Worm (Caenorhabditis elegans): ENCODE results near the gene elf-1.

elf-1 gene

DNA sequence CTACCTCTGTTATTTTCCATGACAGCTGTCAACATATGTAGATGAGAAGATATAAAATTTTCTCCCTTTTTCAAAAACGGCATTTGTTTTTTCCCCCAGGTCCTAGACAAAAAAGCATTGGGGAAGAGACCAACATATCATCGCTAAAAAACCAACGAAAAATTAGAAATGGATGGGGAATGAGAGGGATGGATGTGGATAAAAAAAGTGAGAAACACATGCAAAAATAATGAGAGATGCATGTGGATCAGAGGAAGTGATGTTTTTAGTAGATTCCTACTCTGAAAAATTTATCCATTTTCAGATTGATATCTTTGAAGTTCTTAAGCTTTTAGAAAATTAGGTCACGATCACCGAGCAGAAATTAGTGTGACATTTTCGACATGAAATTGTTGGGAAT lies 73.5 kb downstream of the elf-1 start:
- TF ChIP-seq bed-3 (GFP tag; optimal IDR thresholded peaks at IDR 0.05), result no peak
- no peak for TF ChIP-seq M03D4.4 (tag; optimal IDR thresholded peaks at IDR 0.05)
- TF ChIP-seq drap-1 (GFP tag; optimal IDR thresholded peaks at IDR 0.05), result no peak
- no peak for TF ChIP-seq nhr-12 (tag; optimal IDR thresholded peaks at IDR 0.05)
- no peak for TF ChIP-seq elt-1 (tag; optimal IDR thresholded peaks at IDR 0.05; ENCODE audit: borderline replicate concordance, insufficient read depth)
- TF ChIP-seq ceh-83 (GFP tag; optimal IDR thresholded peaks at IDR 0.05), result no peak
- TF ChIP-seq unc-120 (tag; optimal IDR thresholded peaks at IDR 0.05; ENCODE audit: poor library complexity, severe bottlenecking), result no peak
- no peak for TF ChIP-seq nhr-2 (tag; optimal IDR thresholded peaks at IDR 0.05)
- no peak for TF ChIP-seq ces-1 (GFP tag; optimal IDR thresholded peaks at IDR 0.05)
- TF ChIP-seq mls-2 (tag; optimal IDR thresholded peaks at IDR 0.05), result no peak
- no peak for TF ChIP-seq zip-8 (tag; optimal IDR thresholded peaks at IDR 0.05)
- no peak for TF ChIP-seq lin-32 (GFP tag; optimal IDR thresholded peaks at IDR 0.05)
- no peak for TF ChIP-seq sem-2 (GFP tag; optimal IDR thresholded peaks at IDR 0.05)
- no peak for TF ChIP-seq ceh-39 (tag; optimal IDR thresholded peaks at IDR 0.05)
- no peak for TF ChIP-seq ceh-43 (GFP tag; optimal IDR thresholded peaks at IDR 0.05)
- TF ChIP-seq ham-2 (GFP tag; optimal IDR thresholded peaks at IDR 0.05), result no peak
- TF ChIP-seq nhr-76 (tag; optimal IDR thresholded peaks at IDR 0.05), result no peak

DNA sequence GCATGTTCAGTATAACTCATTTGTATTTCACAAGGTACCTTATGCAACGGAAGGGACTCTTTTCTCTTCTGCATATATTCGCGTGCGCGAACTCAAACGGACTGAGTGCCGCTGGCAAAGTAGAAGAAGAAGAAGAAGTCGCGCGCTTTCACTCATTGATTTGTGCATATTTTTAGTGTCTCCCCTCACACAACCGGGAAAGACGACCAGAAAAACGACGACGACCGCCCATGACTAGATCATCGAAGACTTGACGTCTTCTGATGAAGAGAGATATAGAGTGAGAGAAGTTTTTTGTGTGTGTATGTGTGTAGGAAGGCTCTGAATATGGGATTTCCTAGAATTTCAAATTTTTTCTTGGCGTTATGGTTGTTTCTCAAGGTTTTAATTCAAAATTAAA lies 75.4 kb downstream of the elf-1 start:
- peak; percentile 62 for TF ChIP-seq ces-1 (GFP tag; optimal IDR thresholded peaks at IDR 0.05)
- TF ChIP-seq mep-1 (tag; optimal IDR thresholded peaks at IDR 0.05), result no peak

DNA sequence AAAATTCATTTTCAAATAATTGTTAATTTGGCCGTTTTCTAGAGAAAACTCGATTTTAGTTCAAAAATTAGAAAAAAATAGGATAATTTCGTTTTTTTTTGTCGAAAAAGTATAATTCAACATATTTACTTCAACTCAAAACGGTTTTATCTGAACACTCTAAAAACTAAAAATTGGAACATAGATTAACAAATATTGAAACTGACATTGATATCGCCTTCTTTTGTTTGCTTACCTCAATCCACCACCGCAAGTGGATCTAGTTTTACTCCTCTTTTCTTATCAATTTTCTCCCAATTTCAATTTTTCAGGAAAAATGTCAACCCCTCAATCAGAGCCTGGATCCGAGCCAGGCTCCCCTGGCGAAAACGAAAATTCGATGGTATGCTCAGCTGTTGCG lies 75.9 kb downstream of the elf-1 start, which contains the start of gene ptl-1:
Gene ptl-1, plus strand, starts transcription at position 301 of the 400 bp plus-strand sequence.
- TF ChIP-seq tbx-8 (GFP tag; optimal IDR thresholded peaks at IDR 0.05), result no peak

All from whole organism, mixed stage, embryonic.